Worm (Caenorhabditis elegans) whole organism, L2 larva: ENCODE measurements around the gene spp-2.

Experiments used
- C34F6.9 ChIP-seq: fragments of 150-350 bp; optimal IDR thresholded peaks from 2 replicates; lab custom pipeline; 2014; ENCODE audit warnings: missing biosample characterization, missing genetic modification characterization
- F13H6.1 ChIP-seq: sonication (generic microtip); optimal IDR thresholded peaks from 2 replicates; lab custom pipeline; 2016; ENCODE audit warnings: missing genetic modification characterization, missing compliant biosample characterization
- R02D3.7 ChIP-seq: fragments of 150-350 bp; optimal IDR thresholded peaks from 2 replicates; lab custom pipeline; 2014; ENCODE audit warnings: missing biosample characterization, missing genetic modification characterization
- Y55F3AM.14 ChIP-seq: fragments of 200-800 bp; sonication (Bioruptor generic); optimal IDR thresholded peaks from 2 replicates; lab custom pipeline; 2018; ENCODE audit warnings: mild to moderate bottlenecking, missing genetic modification characterization, missing compliant biosample characterization
- ZK546.5 ChIP-seq: sonication (generic microtip); optimal IDR thresholded peaks from 2 replicates; lab custom pipeline; 2017; ENCODE audit warnings: missing biosample characterization, missing genetic modification characterization
- alr-1 ChIP-seq: fragments of 150-350 bp; optimal IDR thresholded peaks from 2 replicates; lab custom pipeline; 2014; ENCODE audit warnings: missing biosample characterization, missing genetic modification characterization
- aly-2 ChIP-seq: fragments of 150-350 bp; optimal IDR thresholded peaks from 2 replicates; lab custom pipeline; 2014; ENCODE audit warnings: missing biosample characterization, missing genetic modification characterization
- ama-1 ChIP-seq: fragments of 150-350 bp; optimal IDR thresholded peaks from 2 replicates; lab custom pipeline; 2018; ENCODE audit warnings: inconsistent platforms
- blmp-1 ChIP-seq: sonication (generic microtip); optimal IDR thresholded peaks from 2 replicates; lab custom pipeline; 2017; ENCODE audit warnings: missing genetic modification characterization, mild to moderate bottlenecking, missing compliant biosample characterization, antibody characterized with exemption, moderate library complexity; ENCODE audit not compliant: insufficient read depth
- ceh-16 ChIP-seq: fragments of 150-350 bp; optimal IDR thresholded peaks from 2 replicates; lab custom pipeline; 2014; ENCODE audit warnings: missing biosample characterization, missing genetic modification characterization
- ceh-82 ChIP-seq: fragments of 150-350 bp; optimal IDR thresholded peaks from 2 replicates; lab custom pipeline; 2014; ENCODE audit warnings: missing biosample characterization, missing genetic modification characterization
- crh-2 ChIP-seq: sonication (generic microtip); optimal IDR thresholded peaks from 2 replicates; lab custom pipeline; 2017; ENCODE audit warnings: missing biosample characterization, missing genetic modification characterization
- dmd-4 ChIP-seq: sonication (generic microtip); optimal IDR thresholded peaks from 2 replicates; lab custom pipeline; 2017; ENCODE audit warnings: missing biosample characterization, missing genetic modification characterization
- egl-27 ChIP-seq: sonication (generic microtip); optimal IDR thresholded peaks from 3 replicates; lab custom pipeline; 2017; ENCODE audit warnings: missing biosample characterization, missing genetic modification reagents, missing genetic modification characterization
- elt-1 ChIP-seq: fragments of 150-350 bp; optimal IDR thresholded peaks from 2 replicates; lab custom pipeline; 2014; ENCODE audit warnings: missing biosample characterization, missing genetic modification characterization
- fos-1 ChIP-seq: fragments of 150-350 bp; optimal IDR thresholded peaks from 2 replicates; lab custom pipeline; 2014; ENCODE audit warnings: missing biosample characterization, missing genetic modification characterization
- gmeb-1 ChIP-seq: fragments of 150-350 bp; optimal IDR thresholded peaks from 2 replicates; lab custom pipeline; 2014; ENCODE audit warnings: missing biosample characterization, missing genetic modification characterization
- lin-11 ChIP-seq: fragments of 150-350 bp; sonication (generic microtip); optimal IDR thresholded peaks from 2 replicates; lab custom pipeline; 2014; ENCODE audit warnings: missing biosample characterization, missing genetic modification characterization, inconsistent platforms, mixed read lengths
- lin-13 ChIP-seq: fragments of 150-350 bp; optimal IDR thresholded peaks from 2 replicates; lab custom pipeline; 2014; ENCODE audit warnings: missing biosample characterization, missing genetic modification reagents, missing genetic modification characterization
- lin-39 ChIP-seq: fragments of 150-350 bp; optimal IDR thresholded peaks from 2 replicates; lab custom pipeline; 2014; ENCODE audit warnings: missing biosample characterization, missing genetic modification reagents, missing genetic modification characterization
- lsy-2 ChIP-seq, 2 experiments: fragments of 150-350 bp in 1 of 2; sonication (generic microtip) in 1 of 2; optimal IDR thresholded peaks; 2 replicates each; lab custom pipeline; 2014 to 2017; ENCODE audit warnings: missing biosample characterization in 2 of 2, missing genetic modification characterization in 2 of 2
- mab-5 ChIP-seq: fragments of 150-350 bp; optimal IDR thresholded peaks from 2 replicates; lab custom pipeline; 2014; ENCODE audit warnings: missing biosample characterization, missing genetic modification characterization
- mbf-1 ChIP-seq: sonication (generic microtip); optimal IDR thresholded peaks from 2 replicates; lab custom pipeline; 2017; ENCODE audit warnings: missing biosample characterization, missing genetic modification characterization
- mdl-1 ChIP-seq, 2 experiments: fragments of 150-350 bp in 1 of 2; sonication (generic microtip) in 1 of 2; optimal IDR thresholded peaks; 2 replicates each; lab custom pipeline; 2017; ENCODE audit warnings: missing biosample characterization in 2 of 2, missing genetic modification characterization in 2 of 2
- nhr-10 ChIP-seq: sonication (generic microtip); optimal IDR thresholded peaks from 2 replicates; lab custom pipeline; 2017; ENCODE audit warnings: missing biosample characterization, missing genetic modification characterization
- nhr-11 ChIP-seq: fragments of 150-350 bp; optimal IDR thresholded peaks from 2 replicates; lab custom pipeline; 2014; ENCODE audit warnings: missing biosample characterization, missing genetic modification characterization
- nhr-129 ChIP-seq: fragments of 150-350 bp; optimal IDR thresholded peaks from 2 replicates; lab custom pipeline; 2014; ENCODE audit warnings: missing biosample characterization, missing genetic modification characterization
- nhr-21 ChIP-seq: fragments of 150-350 bp; optimal IDR thresholded peaks from 2 replicates; lab custom pipeline; 2014; ENCODE audit warnings: missing biosample characterization, missing genetic modification characterization
- nhr-23 ChIP-seq: fragments of 150-350 bp; optimal IDR thresholded peaks from 2 replicates; lab custom pipeline; 2014; ENCODE audit warnings: missing biosample characterization, missing genetic modification reagents, missing genetic modification characterization
- nhr-237 ChIP-seq: fragments of 150-350 bp; optimal IDR thresholded peaks from 2 replicates; lab custom pipeline; 2014; ENCODE audit warnings: missing biosample characterization, missing genetic modification characterization
- nhr-25 ChIP-seq: fragments of 150-350 bp; sonication (generic microtip); optimal IDR thresholded peaks from 3 replicates; lab custom pipeline; 2014; ENCODE audit warnings: missing biosample characterization, missing genetic modification characterization
- nhr-6 ChIP-seq: fragments of 150-350 bp; optimal IDR thresholded peaks from 2 replicates; lab custom pipeline; 2014; ENCODE audit warnings: missing biosample characterization, missing genetic modification characterization
- nhr-77 ChIP-seq: fragments of 150-350 bp; optimal IDR thresholded peaks from 2 replicates; lab custom pipeline; 2014; ENCODE audit warnings: missing biosample characterization, missing genetic modification characterization
- sem-4 ChIP-seq: fragments of 150-350 bp; optimal IDR thresholded peaks from 2 replicates; lab custom pipeline; 2014; ENCODE audit warnings: missing biosample characterization, missing genetic modification reagents, missing genetic modification characterization
- skn-1 ChIP-seq: sonication (generic microtip); optimal IDR thresholded peaks from 2 replicates; lab custom pipeline; 2017; ENCODE audit warnings: missing biosample characterization, missing genetic modification characterization
- sma-3 ChIP-seq: sonication (generic microtip); optimal IDR thresholded peaks from 2 replicates; lab custom pipeline; 2016; ENCODE audit warnings: missing genetic modification reagents, missing genetic modification characterization, missing compliant biosample characterization
- sma-9 ChIP-seq, 2 experiments: fragments of 150-350 bp in 1 of 2; sonication (generic microtip) in 1 of 2; optimal IDR thresholded peaks; 2 replicates each; lab custom pipeline; 2014 to 2016; ENCODE audit warnings: missing genetic modification characterization in 2 of 2, mild to moderate bottlenecking in 1 of 2, missing biosample characterization in 1 of 2, missing compliant biosample characterization in 1 of 2, missing genetic modification reagents in 1 of 2, moderate library complexity in 1 of 2
- snpc-4 ChIP-seq: fragments of 150-350 bp; optimal IDR thresholded peaks from 2 replicates; lab custom pipeline; 2014; ENCODE audit warnings: missing biosample characterization, missing genetic modification characterization
- unc-39 ChIP-seq: fragments of 150-350 bp; optimal IDR thresholded peaks from 2 replicates; lab custom pipeline; 2014; ENCODE audit warnings: missing biosample characterization, missing genetic modification characterization
- unc-55 ChIP-seq: fragments of 150-350 bp; sonication (generic microtip); optimal IDR thresholded peaks from 3 replicates; lab custom pipeline; 2014; ENCODE audit warnings: missing biosample characterization, missing genetic modification reagents, missing genetic modification characterization
- unc-62 ChIP-seq: fragments of 150-350 bp; optimal IDR thresholded peaks from 2 replicates; lab custom pipeline; 2014; ENCODE audit warnings: missing biosample characterization, missing genetic modification reagents, missing genetic modification characterization
- zag-1 ChIP-seq: fragments of 150-350 bp; optimal IDR thresholded peaks from 2 replicates; lab custom pipeline; 2014; ENCODE audit warnings: missing biosample characterization, missing genetic modification characterization
- ztf-1 ChIP-seq: fragments of 200-800 bp; sonication (Bioruptor generic); conservative IDR thresholded peaks from 2 replicates; pipeline ENCODE4 v1.3.6; 2022; ENCODE audit warnings: missing genetic modification characterization, missing compliant biosample characterization
- ztf-11 ChIP-seq: sonication (generic microtip); optimal IDR thresholded peaks from 2 replicates; lab custom pipeline; 2017; ENCODE audit warnings: missing biosample characterization, missing genetic modification characterization
- ztf-4 ChIP-seq: fragments of 150-350 bp; optimal IDR thresholded peaks from 2 replicates; lab custom pipeline; 2014; ENCODE audit warnings: missing biosample characterization, missing genetic modification characterization

spp-2 gene

DNA sequence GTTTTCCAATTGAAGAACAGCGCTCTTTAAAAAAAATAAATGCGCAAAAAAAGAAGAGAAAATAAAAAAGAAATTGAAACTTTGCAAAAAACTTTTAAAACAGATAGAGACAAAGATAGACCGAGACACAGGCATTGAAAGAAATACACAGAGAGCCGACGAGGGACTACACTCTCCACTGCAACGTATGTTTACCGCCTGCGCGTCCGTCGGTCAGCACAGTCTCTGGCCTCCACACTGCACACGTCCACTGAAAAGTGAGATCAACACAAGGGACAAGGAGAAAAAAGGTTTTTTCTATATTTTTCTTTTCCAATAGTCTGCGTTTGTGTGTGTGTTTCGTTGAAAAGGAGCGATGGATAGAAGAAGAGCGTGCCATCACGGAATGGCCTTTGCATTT is 10.2 kb downstream of the spp-2 start (continued):
- TF ChIP-seq snpc-4 (tag; lab: Kevin White, UChicago) (peak; percentile 10), nhr-11 (tag; lab: Kevin White, UChicago) (no peak), lin-39 (tag; lab: Kevin White, UChicago) (no peak), F13H6.1 (tag; lab: Kevin White, UChicago) (peak; percentile 85), nhr-237 (no peak), unc-39 (tag; lab: Kevin White, UChicago) (no peak), unc-55 (peak; percentile 81), mab-5 (tag; lab: Kevin White, UChicago) (no peak), R02D3.7 (no peak), sma-9 (GFP tag; optimal IDR thresholded peaks at IDR 0.05; lab: Kevin White, UChicago) (peak; percentile 89), sma-9 (tag; optimal IDR thresholded peaks at IDR 0.05; lab: Kevin White, UChicago) (no peak), nhr-21 (tag; lab: Kevin White, UChicago) (no peak), skn-1 (tag; lab: Kevin White, UChicago) (no peak)

DNA sequence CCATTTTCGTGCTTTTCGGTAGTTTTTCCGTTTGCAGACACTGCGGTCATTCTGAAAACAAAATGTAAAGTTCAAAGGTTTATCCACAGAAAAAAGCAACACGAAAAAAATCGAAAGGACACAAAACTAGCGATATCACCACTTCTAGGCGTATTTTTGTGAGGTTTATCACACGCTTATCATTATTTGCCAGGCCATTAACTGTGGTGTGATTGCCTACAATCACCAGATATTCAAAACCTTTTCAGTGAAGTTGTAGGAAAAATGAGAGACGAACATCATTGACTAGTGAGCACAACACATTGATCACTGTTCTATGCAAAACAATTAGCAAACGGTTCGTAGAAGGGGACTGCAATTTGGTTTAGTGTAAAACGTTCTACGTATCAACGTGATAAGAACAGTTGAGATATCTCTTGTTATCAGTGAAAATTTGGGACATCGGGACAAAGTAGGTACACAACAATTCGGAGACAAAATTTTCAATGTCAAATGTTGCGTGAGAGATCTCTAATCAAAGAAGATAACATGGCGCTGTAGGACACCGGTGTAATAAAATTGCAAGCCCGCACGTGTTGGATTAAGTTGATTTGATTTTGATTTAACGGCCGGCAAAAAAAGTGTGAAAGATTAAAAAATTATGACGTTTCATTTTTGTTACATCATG is 11.0 kb downstream of the spp-2 start, which contains the start of gene sur-5:
TSS of gene sur-5 (minus strand) at position 51 of the 667 bp plus-strand sequence.
- TF ChIP-seq lin-13 (GFP tag; lab: Kevin White, UChicago) (no peak), zag-1 (tag; lab: Kevin White, UChicago) (no peak), Y55F3AM.14 (GFP tag; lab: Kevin White, UChicago) (no peak), nhr-6 (tag; lab: Kevin White, UChicago) (no peak), F13H6.1 (tag; lab: Kevin White, UChicago) (no peak), mbf-1 (tag; lab: Kevin White, UChicago) (no peak), ztf-4 (tag; lab: Kevin White, UChicago) (no peak), aly-2 (no peak), C34F6.9 (tag; lab: Kevin White, UChicago) (no peak), unc-55 (no peak), nhr-11 (tag; lab: Kevin White, UChicago) (no peak), sma-3 (GFP tag; lab: Kevin White, UChicago) (peak; percentile 43), unc-62 (GFP tag; lab: Kevin White, UChicago) (no peak), mab-5 (tag; lab: Kevin White, UChicago) (no peak), sem-4 (tag; lab: Kevin White, UChicago) (peak; percentile 47), nhr-237 (no peak), alr-1 (tag; lab: Kevin White, UChicago) (no peak), nhr-23 (tag; lab: Kevin White, UChicago) (no peak), R02D3.7 (no peak), gmeb-1 (tag; lab: Kevin White, UChicago) (no peak), unc-39 (tag; lab: Kevin White, UChicago) (no peak), nhr-77 (tag; lab: Kevin White, UChicago) (no peak), ztf-1 (GFP tag; lab: Robert Waterston, UW) (no peak), snpc-4 (tag; lab: Kevin White, UChicago) (no peak), ceh-16 (tag; lab: Kevin White, UChicago) (no peak), fos-1 (peak; percentile 40), ama-1 (no peak), ztf-11 (tag; lab: Kevin White, UChicago) (no peak), ceh-82 (tag; lab: Kevin White, UChicago) (no peak), lsy-2 (tag; optimal IDR thresholded peaks at IDR 0.05; lab: Kevin White, UChicago) (no peak), lin-11 (tag; lab: Kevin White, UChicago) (no peak), egl-27 (tag; lab: Kevin White, UChicago) (no peak), sma-9 (GFP tag; optimal IDR thresholded peaks at IDR 0.05; lab: Kevin White, UChicago) (peak; percentile 83), sma-9 (tag; optimal IDR thresholded peaks at IDR 0.05; lab: Kevin White, UChicago) (no peak), nhr-129 (tag; lab: Kevin White, UChicago) (peak; percentile 21), ZK546.5 (tag; lab: Kevin White, UChicago) (no peak), nhr-21 (tag; lab: Kevin White, UChicago) (peak; percentile 50), lin-39 (tag; lab: Kevin White, UChicago) (no peak), mdl-1 (tag; optimal IDR thresholded peaks at IDR 0.05; lab: Kevin White, UChicago) (peak in 1 of 2 experiments; percentile 47), crh-2 (tag; lab: Kevin White, UChicago) (peak; percentile 49), elt-1 (tag; lab: Kevin White, UChicago) (no peak), blmp-1 (tag; lab: Kevin White, UChicago) (no peak), nhr-10 (tag; lab: Kevin White, UChicago) (no peak), skn-1 (tag; lab: Kevin White, UChicago) (peak; percentile 35), nhr-25 (tag; lab: Kevin White, UChicago) (peak; percentile 20), dmd-4 (tag; lab: Kevin White, UChicago) (no peak)
- TF ChIP-seq, all 48 proteins: peak for 10
